Worm (Caenorhabditis elegans) whole organism, young adult: ENCODE results near the gene mif-4.

Experiments
- B0019.2 ChIP-seq: fragments of 200-800 bp; sonication (Bioruptor generic); conservative IDR thresholded peaks from 2 replicates; pipeline ENCODE4 v1.3.6; 2022; ENCODE audit warnings: missing genetic modification reagents, missing genetic modification characterization, missing compliant biosample characterization
- B0035.1 ChIP-seq: sonication (generic microtip); optimal IDR thresholded peaks from 2 replicates; lab custom pipeline; 2016; ENCODE audit warnings: missing genetic modification characterization, mild to moderate bottlenecking, missing compliant biosample characterization, missing genotype, missing genetic modification reagents
- B0261.1 ChIP-seq: sonication (generic microtip); optimal IDR thresholded peaks from 2 replicates; lab custom pipeline; 2016; ENCODE audit warnings: mild to moderate bottlenecking, missing genetic modification characterization, moderate library complexity, missing compliant biosample characterization
- C06A6.2 ChIP-seq: fragments of 200-800 bp; sonication (Bioruptor generic); conservative IDR thresholded peaks from 2 replicates; pipeline ENCODE4 v1.3.6; 2022; ENCODE audit warnings: missing genetic modification characterization, missing compliant biosample characterization
- C17E4.6 ChIP-seq: fragments of 200-800 bp; sonication (Bioruptor generic); IDR thresholded peaks from 2 replicates; pipeline ENCODE4 v1.3.6; 2022; ENCODE audit warnings: missing genetic modification reagents, missing genetic modification characterization, missing compliant biosample characterization
- F33H1.4 ChIP-seq: fragments of 200-800 bp; sonication (Bioruptor generic); IDR thresholded peaks from 2 replicates; pipeline ENCODE4 v1.3.6; 2022; ENCODE audit warnings: missing genetic modification reagents, missing genetic modification characterization, missing compliant biosample characterization
- F49E8.2 ChIP-seq: sonication (generic microtip); optimal IDR thresholded peaks from 3 replicates; lab custom pipeline; 2017; ENCODE audit warnings: missing genetic modification characterization, mild to moderate bottlenecking, missing compliant biosample characterization, antibody characterized with exemption, moderate library complexity; ENCODE audit not compliant: insufficient read depth
- F57C9.4 ChIP-seq: sonication (generic microtip); optimal IDR thresholded peaks from 2 replicates; lab custom pipeline; 2017; ENCODE audit warnings: mild to moderate bottlenecking, missing genetic modification characterization, missing compliant biosample characterization
- K11D2.4 ChIP-seq: fragments of 200-800 bp; sonication (Bioruptor generic); IDR thresholded peaks from 2 replicates; pipeline ENCODE4 v1.3.6; 2022; ENCODE audit warnings: missing genetic modification reagents, missing genetic modification characterization, missing compliant biosample characterization
- K12H6.12 ChIP-seq: fragments of 200-800 bp; sonication (Bioruptor generic); optimal IDR thresholded peaks from 2 replicates; lab custom pipeline; 2018; ENCODE audit warnings: mild to moderate bottlenecking, missing genetic modification characterization, missing compliant biosample characterization
- T26A5.8 ChIP-seq: sonication (generic microtip); optimal IDR thresholded peaks from 2 replicates; lab custom pipeline; 2016; ENCODE audit warnings: missing genetic modification characterization, missing compliant biosample characterization
- Y53F4B.3 ChIP-seq: fragments of 200-800 bp; sonication (Bioruptor generic); IDR thresholded peaks from 2 replicates; pipeline ENCODE4 v1.3.6; 2022; ENCODE audit warnings: missing genetic modification reagents, missing genetic modification characterization, missing compliant biosample characterization
- Y53G8AR.9 ChIP-seq: fragments of 200-800 bp; sonication (Bioruptor generic); conservative IDR thresholded peaks from 2 replicates; pipeline ENCODE4 v1.3.6; 2022; ENCODE audit warnings: missing genetic modification reagents, missing genetic modification characterization, missing compliant biosample characterization
- Y79H2A.3 ChIP-seq: fragments of 200-800 bp; sonication (Bioruptor generic); conservative IDR thresholded peaks from 2 replicates; pipeline ENCODE4 v1.3.6; 2022; ENCODE audit warnings: missing genetic modification reagents, missing genetic modification characterization, missing compliant biosample characterization
- ama-1 ChIP-seq, 3 experiments: fragments of 150-350 bp in 1 of 3; sonication (generic microtip) in 2 of 3; optimal IDR thresholded peaks; 2 replicates each; lab custom pipeline; 2014 to 2018; ENCODE audit warnings: missing biosample characterization in 2 of 3, missing genetic modification characterization in 2 of 3, missing genetic modification reagents in 2 of 3
- aptf-2 ChIP-seq: fragments of 200-800 bp; sonication (Bioruptor generic); conservative IDR thresholded peaks from 2 replicates; pipeline ENCODE4 v1.3.6; 2022; ENCODE audit warnings: missing genetic modification reagents, missing genetic modification characterization, missing compliant biosample characterization
- aptf-3 ChIP-seq: fragments of 200-800 bp; sonication (Bioruptor generic); IDR thresholded peaks from 2 replicates; pipeline ENCODE4 v1.3.6; 2022; ENCODE audit warnings: missing genetic modification characterization, missing compliant biosample characterization
- attf-6 ChIP-seq: fragments of 200-800 bp; sonication (Bioruptor generic); IDR thresholded peaks from 2 replicates; pipeline ENCODE4 v1.3.6; 2022; ENCODE audit warnings: missing genetic modification reagents, missing genetic modification characterization, missing compliant biosample characterization
- bed-1 ChIP-seq: fragments of 200-800 bp; sonication (Bioruptor generic); IDR thresholded peaks from 2 replicates; pipeline ENCODE4 v1.3.6; 2022; ENCODE audit warnings: missing genetic modification reagents, missing genetic modification characterization, missing compliant biosample characterization
- bed-2 ChIP-seq: fragments of 200-800 bp; sonication (Bioruptor generic); IDR thresholded peaks from 2 replicates; pipeline ENCODE4 v1.3.6; 2022; ENCODE audit warnings: missing genetic modification reagents, missing genetic modification characterization, missing compliant biosample characterization
- cebp-1 ChIP-seq, 2 experiments: fragments of 200-800 bp in 1 of 2; sonication (Bioruptor generic) in 1 of 2; sonication (generic microtip) in 1 of 2; IDR thresholded peaks in 1 of 2; optimal IDR thresholded peaks in 1 of 2; 2 replicates each; pipeline versions ENCODE4 v1.3.6 to Lab custom; 2017 to 2022; ENCODE audit warnings: missing compliant biosample characterization in 2 of 2, missing genetic modification characterization in 2 of 2, mild to moderate bottlenecking in 1 of 2, missing genetic modification reagents in 1 of 2, moderate library complexity in 1 of 2
- ceh-40 ChIP-seq: fragments of 200-800 bp; sonication (Bioruptor generic); IDR thresholded peaks from 2 replicates; pipeline ENCODE4 v1.3.6; 2022; ENCODE audit warnings: missing genetic modification characterization, missing compliant biosample characterization
- ceh-79 ChIP-seq: sonication (generic microtip); optimal IDR thresholded peaks from 2 replicates; lab custom pipeline; 2017; ENCODE audit warnings: mild to moderate bottlenecking, missing genetic modification characterization, missing compliant biosample characterization
- chd-7 ChIP-seq: sonication (generic microtip); optimal IDR thresholded peaks from 2 replicates; lab custom pipeline; 2016; ENCODE audit warnings: mild to moderate bottlenecking, missing genetic modification characterization, moderate library complexity, missing compliant biosample characterization
- die-1 ChIP-seq: sonication (generic microtip); optimal IDR thresholded peaks from 2 replicates; lab custom pipeline; 2016; ENCODE audit warnings: missing genotype, mild to moderate bottlenecking, missing genetic modification characterization, missing compliant biosample characterization
- efl-1 ChIP-seq: fragments of 150-350 bp; optimal IDR thresholded peaks from 2 replicates; lab custom pipeline; 2014; ENCODE audit warnings: missing biosample characterization, missing genetic modification reagents, missing genetic modification characterization
- egl-18 ChIP-seq: fragments of 200-800 bp; sonication (Bioruptor generic); IDR thresholded peaks from 2 replicates; pipeline ENCODE4 v1.3.6; 2022; ENCODE audit warnings: missing genetic modification reagents, missing genetic modification characterization, missing compliant biosample characterization
- egl-44 ChIP-seq: fragments of 200-800 bp; sonication (Bioruptor generic); IDR thresholded peaks from 2 replicates; pipeline ENCODE4 v1.3.6; 2022; ENCODE audit warnings: missing genetic modification reagents, missing genetic modification characterization, missing compliant biosample characterization
- ets-4 ChIP-seq: fragments of 200-800 bp; sonication (Bioruptor generic); optimal IDR thresholded peaks from 2 replicates; lab custom pipeline; 2018; ENCODE audit warnings: mild to moderate bottlenecking, missing genetic modification characterization, missing compliant biosample characterization
- fkh-3 ChIP-seq: sonication (generic microtip); optimal IDR thresholded peaks from 2 replicates; lab custom pipeline; 2016; ENCODE audit warnings: mild to moderate bottlenecking, missing genetic modification characterization, missing compliant biosample characterization
- hlh-12 ChIP-seq: sonication (generic microtip); optimal IDR thresholded peaks from 2 replicates; lab custom pipeline; 2016; ENCODE audit warnings: missing genetic modification characterization, missing compliant biosample characterization
- hlh-26 ChIP-seq: fragments of 200-800 bp; sonication (Bioruptor generic); conservative IDR thresholded peaks from 2 replicates; pipeline ENCODE4 v1.3.6; 2022; ENCODE audit warnings: missing genetic modification reagents, missing genetic modification characterization, missing compliant biosample characterization
- hmg-1.2 ChIP-seq: fragments of 200-800 bp; sonication (Bioruptor generic); IDR thresholded peaks from 2 replicates; pipeline ENCODE4 v1.3.6; 2022; ENCODE audit warnings: missing genetic modification reagents, missing genetic modification characterization, missing compliant biosample characterization
- hmg-20 ChIP-seq: fragments of 200-800 bp; sonication (Bioruptor generic); IDR thresholded peaks from 2 replicates; pipeline ENCODE4 v1.3.6; 2022; ENCODE audit warnings: missing genetic modification reagents, missing genetic modification characterization, missing compliant biosample characterization
- lag-1 ChIP-seq: fragments of 200-800 bp; sonication (Bioruptor generic); IDR thresholded peaks from 2 replicates; pipeline ENCODE4 v1.3.6; 2022; ENCODE audit warnings: missing genetic modification reagents, missing genetic modification characterization, missing compliant biosample characterization
- lin-40 ChIP-seq: sonication (generic microtip); optimal IDR thresholded peaks from 2 replicates; lab custom pipeline; 2016; ENCODE audit warnings: missing genetic modification characterization, mild to moderate bottlenecking, missing compliant biosample characterization, missing genotype, missing genetic modification reagents
- lin-54 ChIP-seq: fragments of 200-800 bp; sonication (Bioruptor generic); optimal IDR thresholded peaks from 2 replicates; lab custom pipeline; 2018; ENCODE audit warnings: mild to moderate bottlenecking, missing genetic modification characterization, missing compliant biosample characterization
- lir-1 ChIP-seq: fragments of 200-800 bp; sonication (Bioruptor generic); conservative IDR thresholded peaks from 2 replicates; pipeline ENCODE4 v1.3.6; 2022; ENCODE audit warnings: missing genetic modification reagents, missing genetic modification characterization, missing compliant biosample characterization
- lsl-1 ChIP-seq: fragments of 200-800 bp; sonication (Bioruptor generic); optimal IDR thresholded peaks from 2 replicates; lab custom pipeline; 2018; ENCODE audit warnings: mild to moderate bottlenecking, missing genetic modification characterization, moderate library complexity, missing compliant biosample characterization
- mes-4 ChIP-seq: sonication (generic microtip); optimal IDR thresholded peaks from 2 replicates; lab custom pipeline; 2016; ENCODE audit warnings: missing genotype, missing genetic modification characterization, missing compliant biosample characterization
- nfyb-1 ChIP-seq: fragments of 200-800 bp; sonication (Bioruptor generic); IDR thresholded peaks from 2 replicates; pipeline ENCODE4 v1.3.6; 2022; ENCODE audit warnings: missing genetic modification reagents, missing genetic modification characterization, missing compliant biosample characterization
- nhr-179 ChIP-seq: sonication (generic microtip); optimal IDR thresholded peaks from 2 replicates; lab custom pipeline; 2016; ENCODE audit warnings: mild to moderate bottlenecking, missing genetic modification characterization, missing compliant biosample characterization
- rec-8 ChIP-seq, 2 experiments: sonication (generic microtip); optimal IDR thresholded peaks; 2 replicates each; lab custom pipeline; 2016; ENCODE audit warnings: mild to moderate bottlenecking in 2 of 2, missing genetic modification characterization in 2 of 2, missing genetic modification reagents in 2 of 2, missing genotype in 2 of 2, missing biosample characterization in 1 of 2, missing compliant biosample characterization in 1 of 2, moderate library complexity in 1 of 2
- rpc-1 ChIP-seq, 2 experiments: fragments of 150-350 bp in 1 of 2; sonication (generic microtip) in 1 of 2; optimal IDR thresholded peaks; 2 replicates each; lab custom pipeline; 2014 to 2018; ENCODE audit warnings: missing biosample characterization in 1 of 2, missing genetic modification characterization in 1 of 2, missing genetic modification reagents in 1 of 2, missing genotype in 1 of 2
- xnd-1 ChIP-seq: sonication (generic microtip); optimal IDR thresholded peaks from 2 replicates; lab custom pipeline; 2016; ENCODE audit warnings: missing genotype, missing genetic modification reagents, missing genetic modification characterization, missing compliant biosample characterization
- ztf-18 ChIP-seq: sonication (generic microtip); optimal IDR thresholded peaks from 2 replicates; lab custom pipeline; 2016; ENCODE audit warnings: missing genotype, mild to moderate bottlenecking, missing genetic modification characterization, missing compliant biosample characterization
- ztf-26 ChIP-seq: sonication (generic microtip); optimal IDR thresholded peaks from 2 replicates; lab custom pipeline; 2017; ENCODE audit warnings: missing genetic modification characterization, missing compliant biosample characterization
- ztf-3 ChIP-seq: fragments of 200-800 bp; sonication (Bioruptor generic); optimal IDR thresholded peaks from 2 replicates; lab custom pipeline; 2018; ENCODE audit warnings: mild to moderate bottlenecking, missing genetic modification characterization, missing compliant biosample characterization

The mif-4 gene

ce11 chrIV:6321667-6322066, 14.1 kb downstream of the mif-4 start, which contains the start of gene Y73B6BL.29 (continued):
- TF ChIP-seq hmg-1.2 (GFP tag; lab: Robert Waterston, UW) (peak; percentile 92), aptf-3 (no peak), B0035.1 (tag; lab: Kevin White, UChicago) (peak; percentile 78), F33H1.4 (peak; percentile 77), egl-44 (no peak), mes-4 (tag; lab: Kevin White, UChicago) (no peak), ama-1 (optimal IDR thresholded peaks at IDR 0.05; lab: Kevin White, UChicago) (no peak), ama-1 (GFP tag; optimal IDR thresholded peaks at IDR 0.05; lab: Kevin White, UChicago) (peak in 1 of 2 experiments; percentile 69), B0019.2 (GFP tag; lab: Robert Waterston, UW) (0 out of 2 replicates have a peak, but pooled peaks have one; percentile 26), bed-2 (GFP tag; lab: Robert Waterston, UW) (peak; percentile 88), fkh-3 (no peak), nfyb-1 (GFP tag; lab: Robert Waterston, UW) (peak; percentile 63), B0261.1 (tag; lab: Kevin White, UChicago) (peak; percentile 12), F57C9.4 (tag; lab: Kevin White, UChicago) (no peak), Y53G8AR.9 (GFP tag; lab: Robert Waterston, UW) (peak; percentile 84), ets-4 (GFP tag; lab: Kevin White, UChicago) (no peak), Y79H2A.3 (no peak), die-1 (tag; lab: Kevin White, UChicago) (no peak), lag-1 (GFP tag; lab: Robert Waterston, UW) (no peak), egl-18 (GFP tag; lab: Robert Waterston, UW) (no peak), rpc-1 (optimal IDR thresholded peaks at IDR 0.05; lab: Kevin White, UChicago) (no peak), rpc-1 (tag; optimal IDR thresholded peaks at IDR 0.05; lab: Kevin White, UChicago) (no peak), aptf-2 (GFP tag; lab: Robert Waterston, UW) (peak; percentile 72), hlh-12 (no peak), Y53F4B.3 (GFP tag; lab: Robert Waterston, UW) (no peak), cebp-1 (GFP tag; IDR thresholded peaks at IDR 0.05; lab: Robert Waterston, UW) (peak; percentile 46), cebp-1 (tag; optimal IDR thresholded peaks at IDR 0.05; lab: Kevin White, UChicago) (peak; percentile 84), C06A6.2 (GFP tag; lab: Robert Waterston, UW) (no peak), K11D2.4 (GFP tag; lab: Robert Waterston, UW) (peak; percentile 55; the same call in 1 of the 2 replicates), rec-8 (tag; optimal IDR thresholded peaks at IDR 0.05; lab: Kevin White, UChicago) (peak; percentile 69 to 87), hlh-26 (GFP tag; lab: Robert Waterston, UW) (no peak), attf-6 (peak; percentile 65), C17E4.6 (GFP tag; lab: Robert Waterston, UW) (no peak), efl-1 (GFP tag; lab: Kevin White, UChicago) (peak; percentile 74), chd-7 (tag; lab: Kevin White, UChicago) (peak; percentile 56), ztf-18 (tag; lab: Kevin White, UChicago) (peak; percentile 49), ceh-79 (tag; lab: Kevin White, UChicago) (no peak), nhr-179 (no peak), xnd-1 (tag; lab: Kevin White, UChicago) (no peak), T26A5.8 (tag; lab: Kevin White, UChicago) (no peak), ztf-3 (GFP tag; lab: Kevin White, UChicago) (no peak), bed-1 (GFP tag; lab: Robert Waterston, UW) (0 out of 2 replicates have a peak, but pooled peaks have one; percentile 63), lin-54 (GFP tag; lab: Kevin White, UChicago) (peak; percentile 94), hmg-20 (GFP tag; lab: Robert Waterston, UW) (peak; percentile 80), lin-40 (peak; percentile 85), lir-1 (GFP tag; lab: Robert Waterston, UW) (peak; percentile 90), lsl-1 (peak; percentile 55), F49E8.2 (no peak), ztf-26 (tag; lab: Kevin White, UChicago) (peak; percentile 1), ceh-40 (GFP tag; lab: Robert Waterston, UW) (0 out of 2 replicates have a peak, but pooled peaks have one; percentile 43), K12H6.12 (peak; percentile 90)
